Worm (Caenorhabditis elegans): ENCODE results near the gene hal-3.

The hal-3 gene

ce11 chrII:9592737-9593136 is 24.2 kb downstream of the hal-3 start, which contains the start of gene parp-2:
parp-2 (plus strand) TSS chrII:9593037.
- TF ChIP-seq ets-7 (tag; optimal IDR thresholded peaks at IDR 0.05) (no peak), F13C5.2 (tag; optimal IDR thresholded peaks at IDR 0.05) (no peak), tbx-11 (GFP tag; IDR thresholded peaks at IDR 0.05) (no peak), ceh-36 (tag; optimal IDR thresholded peaks at IDR 0.05) (no peak), tbx-37 (GFP tag; conservative IDR thresholded peaks at IDR 0.05) (no peak), pes-1 (GFP tag; IDR thresholded peaks at IDR 0.05) (no peak), ceh-13 (GFP tag; optimal IDR thresholded peaks at IDR 0.05) (no peak), hmg-4 (GFP tag; optimal IDR thresholded peaks at IDR 0.05) (no peak), sea-1 (GFP tag; conservative IDR thresholded peaks at IDR 0.05) (no peak), hnd-1 (tag; optimal IDR thresholded peaks at IDR 0.05) (no peak), ama-1 (optimal IDR thresholded peaks at IDR 0.05) (no peak), aly-1 (tag; optimal IDR thresholded peaks at IDR 0.05) (no peak), flt-1 (GFP tag; IDR thresholded peaks at IDR 0.05) (no peak), tra-4 (tag; optimal IDR thresholded peaks at IDR 0.05) (no peak), hmbx-1 (tag; optimal IDR thresholded peaks at IDR 0.05) (no peak)

- TF ChIP-seq flt-1 (GFP tag; IDR thresholded peaks at IDR 0.05) (no peak), ama-1 (optimal IDR thresholded peaks at IDR 0.05) (no peak), hmbx-1 (tag; optimal IDR thresholded peaks at IDR 0.05) (no peak), tbx-37 (GFP tag; conservative IDR thresholded peaks at IDR 0.05) (peak; percentile 78), F13C5.2 (tag; optimal IDR thresholded peaks at IDR 0.05) (peak; percentile 43)
Measured at ce11 chrII:9591071-9591470, 25.9 kb downstream of the hal-3 start, which contains the start of the genes E02H1.1 and tag-124. E02H1.1 (minus strand) TSS chrII:9591164. tag-124 (plus strand) TSS chrII:9591292.

- no peak for TF ChIP-seq hmg-4 (GFP tag; optimal IDR thresholded peaks at IDR 0.05)
- TF ChIP-seq B0310.2 (tag; optimal IDR thresholded peaks at IDR 0.05) = no peak
Measured at ce11 chrII:9589667-9590066, 27.3 kb downstream of the hal-3 start, which contains the start of gene eral-1. eral-1 (minus strand) TSS chrII:9589767.

- TF ChIP-seq flt-1 (GFP tag; IDR thresholded peaks at IDR 0.05) (no peak), hmbx-1 (tag; optimal IDR thresholded peaks at IDR 0.05) (no peak), ceh-13 (GFP tag; optimal IDR thresholded peaks at IDR 0.05) (no peak), tbx-37 (GFP tag; conservative IDR thresholded peaks at IDR 0.05) (no peak), tbx-11 (GFP tag; IDR thresholded peaks at IDR 0.05) (no peak), ceh-36 (tag; optimal IDR thresholded peaks at IDR 0.05) (no peak), F13C5.2 (tag; optimal IDR thresholded peaks at IDR 0.05) (no peak)
Measured at ce11 chrII:9586734-9587209, 30.2 kb downstream of the hal-3 start, which contains the start of gene ugt-58. ugt-58 (minus strand) TSS chrII:9586784.

ce11 chrII:9583461-9583860 is 33.5 kb downstream of the hal-3 start, which contains the start of gene wee-1.1:
wee-1.1 (minus strand) TSS chrII:9583561.
- TF ChIP-seq B0310.2 (tag; optimal IDR thresholded peaks at IDR 0.05) = no peak
- no peak for TF ChIP-seq flt-1 (GFP tag; IDR thresholded peaks at IDR 0.05)
- TF ChIP-seq hnd-1 (tag; optimal IDR thresholded peaks at IDR 0.05) = no peak
- no peak for TF ChIP-seq tbx-11 (GFP tag; IDR thresholded peaks at IDR 0.05)
- TF ChIP-seq ets-7 (tag; optimal IDR thresholded peaks at IDR 0.05) = no peak
- no peak for TF ChIP-seq sea-1 (GFP tag; conservative IDR thresholded peaks at IDR 0.05)
- no peak for TF ChIP-seq tbx-37 (GFP tag; conservative IDR thresholded peaks at IDR 0.05)
- no peak for TF ChIP-seq scrt-1 (GFP tag; IDR thresholded peaks at IDR 0.05)
- no peak for TF ChIP-seq F13C5.2 (tag; optimal IDR thresholded peaks at IDR 0.05)
- no peak for TF ChIP-seq ama-1 (optimal IDR thresholded peaks at IDR 0.05)
- no peak for TF ChIP-seq aly-1 (tag; optimal IDR thresholded peaks at IDR 0.05)
- TF ChIP-seq ceh-36 (tag; optimal IDR thresholded peaks at IDR 0.05) = no peak
- TF ChIP-seq hmbx-1 (tag; optimal IDR thresholded peaks at IDR 0.05) = no peak
- no peak for TF ChIP-seq pes-1 (GFP tag; IDR thresholded peaks at IDR 0.05)
- TF ChIP-seq ceh-13 (GFP tag; optimal IDR thresholded peaks at IDR 0.05) = no peak
- TF ChIP-seq hmg-4 (GFP tag; optimal IDR thresholded peaks at IDR 0.05) = no peak
- no peak for TF ChIP-seq tra-4 (tag; optimal IDR thresholded peaks at IDR 0.05)

ce11 chrII:9577630-9578029 is 39.3 kb downstream of the hal-3 start:
- TF ChIP-seq hmg-4 (GFP tag; optimal IDR thresholded peaks at IDR 0.05) = no peak

ce11 chrII:9576707-9577106 is 40.2 kb downstream of the hal-3 start:
- no peak for TF ChIP-seq aly-1 (tag; optimal IDR thresholded peaks at IDR 0.05)
- TF ChIP-seq tbx-11 (GFP tag; IDR thresholded peaks at IDR 0.05) = no peak
- TF ChIP-seq pes-1 (GFP tag; IDR thresholded peaks at IDR 0.05) = no peak
- TF ChIP-seq B0310.2 (tag; optimal IDR thresholded peaks at IDR 0.05) = no peak
- no peak for TF ChIP-seq hmg-4 (GFP tag; optimal IDR thresholded peaks at IDR 0.05)
- no peak for TF ChIP-seq sea-1 (GFP tag; conservative IDR thresholded peaks at IDR 0.05)
- TF ChIP-seq flt-1 (GFP tag; IDR thresholded peaks at IDR 0.05) = no peak
- TF ChIP-seq tbx-37 (GFP tag; conservative IDR thresholded peaks at IDR 0.05) = no peak

- TF ChIP-seq ceh-13 (GFP tag; optimal IDR thresholded peaks at IDR 0.05) (no peak), tbx-11 (GFP tag; IDR thresholded peaks at IDR 0.05) (no peak), pes-1 (GFP tag; IDR thresholded peaks at IDR 0.05) (no peak), flt-1 (GFP tag; IDR thresholded peaks at IDR 0.05) (no peak), hnd-1 (tag; optimal IDR thresholded peaks at IDR 0.05) (no peak), aly-1 (tag; optimal IDR thresholded peaks at IDR 0.05) (no peak), F13C5.2 (tag; optimal IDR thresholded peaks at IDR 0.05) (no peak), hmbx-1 (tag; optimal IDR thresholded peaks at IDR 0.05) (no peak), sea-1 (GFP tag; conservative IDR thresholded peaks at IDR 0.05) (no peak), tbx-37 (GFP tag; conservative IDR thresholded peaks at IDR 0.05) (no peak), ceh-36 (tag; optimal IDR thresholded peaks at IDR 0.05) (no peak), tra-4 (tag; optimal IDR thresholded peaks at IDR 0.05) (no peak), B0310.2 (tag; optimal IDR thresholded peaks at IDR 0.05) (no peak), scrt-1 (GFP tag; IDR thresholded peaks at IDR 0.05) (no peak), ets-7 (tag; optimal IDR thresholded peaks at IDR 0.05) (no peak), ama-1 (optimal IDR thresholded peaks at IDR 0.05) (no peak), hmg-4 (GFP tag; optimal IDR thresholded peaks at IDR 0.05) (no peak)
Measured at ce11 chrII:9575670-9576069, 41.3 kb downstream of the hal-3 start, which contains the start of gene exc-7. exc-7 (plus strand) TSS chrII:9575970.
